Fruit fly (Drosophila melanogaster) whole organism, embryonic: ENCODE measurements around the gene Sys1.

Source experiments
- Bgb ChIP-seq: fragments of 200-800 bp; sonication (Bioruptor generic); IDR thresholded peaks from 2 replicates; pipeline ENCODE4 v1.3.6; 2022; ENCODE audit warnings: missing biosample characterization, missing genetic modification characterization; ENCODE audit not compliant: partially characterized antibody
- Bteb2 ChIP-seq: fragments of 200-800 bp; sonication (Bioruptor generic); optimal IDR thresholded peaks from 2 replicates; lab custom pipeline; 2016; ENCODE audit warnings: missing biosample characterization, missing genetic modification characterization
- CG10543 ChIP-seq: fragments of 200-800 bp; sonication (Bioruptor generic); optimal IDR thresholded peaks from 3 replicates; lab custom pipeline; 2017; ENCODE audit warnings: missing biosample characterization, mild to moderate bottlenecking, missing genetic modification characterization, moderate library complexity
- CG12299 ChIP-seq: fragments of 200-800 bp; sonication (Bioruptor generic); optimal IDR thresholded peaks from 2 replicates; lab custom pipeline; 2018; ENCODE audit warnings: missing biosample characterization, mild to moderate bottlenecking, missing genetic modification characterization
- CG13424 ChIP-seq: fragments of 200-800 bp; sonication (Bioruptor generic); optimal IDR thresholded peaks from 2 replicates; lab custom pipeline; 2019; ENCODE audit warnings: missing biosample characterization, mild to moderate bottlenecking, missing genetic modification characterization, moderate library complexity
- CG14965 ChIP-seq: fragments of 200-800 bp; sonication (Bioruptor generic); optimal IDR thresholded peaks from 2 replicates; lab custom pipeline; 2016; ENCODE audit warnings: missing biosample characterization, missing genetic modification characterization, borderline replicate concordance
- CG15269 ChIP-seq: fragments of 200-800 bp; sonication (Bioruptor generic); optimal IDR thresholded peaks from 2 replicates; lab custom pipeline; 2018; ENCODE audit warnings: missing biosample characterization, mild to moderate bottlenecking, missing genetic modification characterization, moderate library complexity
- CG17568 ChIP-seq: fragments of 200-800 bp; sonication (Bioruptor generic); optimal IDR thresholded peaks from 2 replicates; lab custom pipeline; 2018; ENCODE audit warnings: missing biosample characterization, mild to moderate bottlenecking, missing genetic modification characterization, moderate library complexity
- CG2712 ChIP-seq: fragments of 200-800 bp; optimal IDR thresholded peaks from 3 replicates; lab custom pipeline; 2019; ENCODE audit warnings: missing biosample characterization, mild to moderate bottlenecking, missing genetic modification characterization, moderate library complexity
- CG30020 ChIP-seq: fragments of 200-800 bp; optimal IDR thresholded peaks from 2 replicates; lab custom pipeline; 2019; ENCODE audit warnings: missing biosample characterization, mild to moderate bottlenecking, missing genetic modification characterization, moderate library complexity
- CG30403 ChIP-seq: fragments of 200-800 bp; sonication (Bioruptor generic); optimal IDR thresholded peaks from 3 replicates; lab custom pipeline; 2016; ENCODE audit warnings: missing biosample characterization, missing genetic modification characterization
- CG30431 ChIP-seq: fragments of 200-800 bp; sonication (Bioruptor generic); optimal IDR thresholded peaks from 2 replicates; lab custom pipeline; 2017; ENCODE audit warnings: missing biosample characterization, missing genetic modification characterization
- CG3065 ChIP-seq: fragments of 200-800 bp; sonication (Bioruptor generic); optimal IDR thresholded peaks from 2 replicates; lab custom pipeline; 2016; ENCODE audit warnings: missing biosample characterization, missing genetic modification characterization
- CG32767 ChIP-seq: fragments of 200-800 bp; sonication (Bioruptor generic); IDR thresholded peaks from 2 replicates; pipeline ENCODE4 v1.3.6; 2022; ENCODE audit warnings: missing biosample characterization, missing genetic modification characterization
- CG5245 ChIP-seq: fragments of 200-800 bp; sonication (Bioruptor generic); optimal IDR thresholded peaks from 3 replicates; lab custom pipeline; 2016; ENCODE audit warnings: missing biosample characterization, missing genetic modification characterization
- CG6689 ChIP-seq: fragments of 200-800 bp; sonication (Bioruptor generic); IDR thresholded peaks from 2 replicates; pipeline ENCODE4 v1.3.6; 2022; ENCODE audit warnings: missing biosample characterization, missing genetic modification characterization
- CHES-1-like ChIP-seq: fragments of 200-800 bp; sonication (Bioruptor generic); optimal IDR thresholded peaks from 2 replicates; lab custom pipeline; 2016; ENCODE audit warnings: missing biosample characterization, missing genetic modification characterization
- CrebB ChIP-seq: fragments of 200-800 bp; sonication (Bioruptor generic); optimal IDR thresholded peaks from 3 replicates; lab custom pipeline; 2018; ENCODE audit warnings: missing biosample characterization, mild to moderate bottlenecking, missing genetic modification characterization
- D19A ChIP-seq: fragments of 200-800 bp; optimal IDR thresholded peaks from 3 replicates; lab custom pipeline; 2019; ENCODE audit warnings: missing biosample characterization, mild to moderate bottlenecking, missing genetic modification characterization, moderate library complexity
- Dad ChIP-seq: fragments of 200-800 bp; sonication (Bioruptor generic); optimal IDR thresholded peaks from 3 replicates; lab custom pipeline; 2016; ENCODE audit warnings: missing biosample characterization, missing genetic modification characterization
- Deaf1 ChIP-seq: fragments of 200-800 bp; optimal IDR thresholded peaks from 3 replicates; lab custom pipeline; 2019; ENCODE audit warnings: missing biosample characterization, mild to moderate bottlenecking, missing genetic modification characterization, moderate library complexity
- Dll ChIP-seq: fragments of 200-800 bp; sonication (Bioruptor generic); IDR thresholded peaks from 4 replicates; pipeline ENCODE4 v1.3.6; 2022; ENCODE audit warnings: missing biosample characterization, missing genetic modification characterization; ENCODE audit not compliant: partially characterized antibody
- Drgx ChIP-seq: fragments of 200-800 bp; sonication (Bioruptor generic); IDR thresholded peaks from 2 replicates; pipeline ENCODE4 v1.3.6; 2022; ENCODE audit warnings: missing biosample characterization, missing genetic modification characterization
- E2f2 ChIP-seq: fragments of 200-800 bp; sonication (Bioruptor generic); IDR thresholded peaks from 2 replicates; pipeline ENCODE4 v1.3.6; 2022; ENCODE audit warnings: missing biosample characterization, missing genetic modification characterization
- Eip74EF ChIP-seq, 2 experiments: fragments of 200-800 bp in 1 of 2; fragments of >200 bp in 1 of 2; sonication (Bioruptor generic) in 1 of 2; optimal IDR thresholded peaks; 2 replicates each; lab custom pipeline; 2017 to 2019; ENCODE audit warnings: missing biosample characterization in 2 of 2, missing genetic modification characterization in 2 of 2, mild to moderate bottlenecking in 1 of 2, moderate library complexity in 1 of 2
- H2.0 ChIP-seq: fragments of 200-800 bp; sonication (Bioruptor generic); IDR thresholded peaks from 2 replicates; pipeline ENCODE4 v1.3.6; 2022; ENCODE audit warnings: missing biosample characterization, missing genetic modification characterization
- Jarid2 ChIP-seq: fragments of 200-800 bp; sonication (Bioruptor generic); optimal IDR thresholded peaks from 3 replicates; lab custom pipeline; 2017; ENCODE audit warnings: mild to moderate bottlenecking, missing biosample characterization, missing genetic modification reagents, missing genetic modification characterization
- Mes4 ChIP-seq: fragments of 200-800 bp; sonication (Bioruptor generic); optimal IDR thresholded peaks from 2 replicates; lab custom pipeline; 2016; ENCODE audit warnings: missing biosample characterization, missing genetic modification characterization
- ac ChIP-seq: fragments of 200-800 bp; sonication (Bioruptor generic); optimal IDR thresholded peaks from 3 replicates; lab custom pipeline; 2017; ENCODE audit warnings: missing biosample characterization, mild to moderate bottlenecking, missing genetic modification characterization
- ap ChIP-seq: fragments of 200-800 bp; sonication (Bioruptor generic); IDR thresholded peaks from 2 replicates; pipeline ENCODE4 v1.3.6; 2022; ENCODE audit warnings: missing biosample characterization, missing genetic modification characterization
- bowl ChIP-seq: fragments of 200-800 bp; sonication (Bioruptor generic); IDR thresholded peaks from 2 replicates; pipeline ENCODE4 v1.3.6; 2022; ENCODE audit warnings: missing biosample characterization, missing genetic modification characterization
- chm ChIP-seq: fragments of 200-800 bp; sonication (Bioruptor generic); IDR thresholded peaks from 2 replicates; pipeline ENCODE4 v1.3.6; 2022; ENCODE audit warnings: missing biosample characterization, missing genetic modification characterization
- croc ChIP-seq: fragments of 200-800 bp; sonication (Bioruptor generic); conservative IDR thresholded peaks from 3 replicates; pipeline ENCODE4 v1.3.6; 2022; ENCODE audit warnings: missing biosample characterization, missing genetic modification characterization
- da ChIP-seq: fragments of 200-800 bp; sonication (Bioruptor generic); optimal IDR thresholded peaks from 2 replicates; lab custom pipeline; 2016; ENCODE audit warnings: missing biosample characterization, missing genetic modification characterization
- dpn ChIP-seq, 2 experiments: fragments of 200-800 bp; sonication (Bioruptor generic); optimal IDR thresholded peaks; 3 replicates each; lab custom pipeline; 2016; ENCODE audit warnings: missing biosample characterization in 2 of 2, missing genetic modification characterization in 2 of 2
- esg ChIP-seq: fragments of 200-800 bp; sonication (Bioruptor generic); conservative IDR thresholded peaks from 2 replicates; pipeline ENCODE4 v1.3.6; 2022; ENCODE audit warnings: missing biosample characterization, missing genetic modification characterization
- eve ChIP-seq, 2 experiments: fragments of >200 bp; optimal IDR thresholded peaks; 2 replicates each; lab custom pipeline; 2017; ENCODE audit warnings: missing biosample characterization in 2 of 2, missing genetic modification characterization in 2 of 2
- h ChIP-seq: fragments of >200 bp; optimal IDR thresholded peaks from 2 replicates; lab custom pipeline; 2017
- ken ChIP-seq: fragments of 200-800 bp; sonication (Bioruptor generic); IDR thresholded peaks from 3 replicates; pipeline ENCODE4 v1.3.6; 2022; ENCODE audit warnings: missing biosample characterization, missing genetic modification characterization
- lilli ChIP-seq: fragments of 200-800 bp; sonication (Bioruptor generic); optimal IDR thresholded peaks from 3 replicates; lab custom pipeline; 2016; ENCODE audit warnings: missing biosample characterization, missing genetic modification characterization
- otp ChIP-seq: fragments of 200-800 bp; sonication (Bioruptor generic); IDR thresholded peaks from 3 replicates; pipeline ENCODE4, ENCODE4 v1.3.6; 2022; ENCODE audit warnings: missing biosample characterization, missing genetic modification characterization
- prd ChIP-seq, 3 experiments: fragments of >200 bp in 2 of 3; fragments of 200-800 bp in 1 of 3; sonication (Bioruptor generic) in 1 of 3; optimal IDR thresholded peaks in 2 of 3; IDR thresholded peaks in 1 of 3; 2 replicates in 2 of 3; 3 replicates in 1 of 3; pipeline versions ENCODE4 v1.3.6 to Lab custom; 2017 to 2022; ENCODE audit warnings: missing biosample characterization in 1 of 3, missing genetic modification characterization in 1 of 3
- ranshi ChIP-seq: fragments of 200-800 bp; sonication (Bioruptor generic); IDR thresholded peaks from 2 replicates; pipeline ENCODE4 v1.3.6; 2022; ENCODE audit warnings: missing biosample characterization, missing genetic modification characterization
- ro ChIP-seq: fragments of 200-800 bp; sonication (Bioruptor generic); IDR thresholded peaks from 2 replicates; pipeline ENCODE4 v1.3.6; 2022; ENCODE audit warnings: missing biosample characterization, missing genetic modification characterization
- slp2 ChIP-seq: fragments of 200-800 bp; sonication (Bioruptor generic); optimal IDR thresholded peaks from 2 replicates; lab custom pipeline; 2016; ENCODE audit warnings: missing biosample characterization, missing genetic modification characterization
- sqz ChIP-seq: fragments of 200-800 bp; sonication (Bioruptor generic); optimal IDR thresholded peaks from 3 replicates; lab custom pipeline; 2018; ENCODE audit warnings: missing biosample characterization, mild to moderate bottlenecking, missing genetic modification characterization
- tll ChIP-seq, 2 experiments: fragments of 200-800 bp in 1 of 2; fragments of >200 bp in 1 of 2; sonication (Bioruptor generic) in 1 of 2; optimal IDR thresholded peaks; 2 replicates each; lab custom pipeline; 2017 to 2019; ENCODE audit warnings: missing biosample characterization in 2 of 2, missing genetic modification characterization in 2 of 2, mild to moderate bottlenecking in 1 of 2, moderate library complexity in 1 of 2
- ttk ChIP-seq: fragments of 200-800 bp; sonication (Bioruptor generic); IDR thresholded peaks from 2 replicates; pipeline ENCODE4 v2.1.2; 2022; ENCODE audit warnings: missing biosample characterization, missing genetic modification characterization
- vnd ChIP-seq: fragments of 200-800 bp; sonication (Bioruptor generic); IDR thresholded peaks from 3 replicates; pipeline ENCODE4 v1.3.6; 2022; ENCODE audit warnings: missing biosample characterization, missing genetic modification characterization; ENCODE audit not compliant: partially characterized antibody

The Sys1 gene

DNA sequence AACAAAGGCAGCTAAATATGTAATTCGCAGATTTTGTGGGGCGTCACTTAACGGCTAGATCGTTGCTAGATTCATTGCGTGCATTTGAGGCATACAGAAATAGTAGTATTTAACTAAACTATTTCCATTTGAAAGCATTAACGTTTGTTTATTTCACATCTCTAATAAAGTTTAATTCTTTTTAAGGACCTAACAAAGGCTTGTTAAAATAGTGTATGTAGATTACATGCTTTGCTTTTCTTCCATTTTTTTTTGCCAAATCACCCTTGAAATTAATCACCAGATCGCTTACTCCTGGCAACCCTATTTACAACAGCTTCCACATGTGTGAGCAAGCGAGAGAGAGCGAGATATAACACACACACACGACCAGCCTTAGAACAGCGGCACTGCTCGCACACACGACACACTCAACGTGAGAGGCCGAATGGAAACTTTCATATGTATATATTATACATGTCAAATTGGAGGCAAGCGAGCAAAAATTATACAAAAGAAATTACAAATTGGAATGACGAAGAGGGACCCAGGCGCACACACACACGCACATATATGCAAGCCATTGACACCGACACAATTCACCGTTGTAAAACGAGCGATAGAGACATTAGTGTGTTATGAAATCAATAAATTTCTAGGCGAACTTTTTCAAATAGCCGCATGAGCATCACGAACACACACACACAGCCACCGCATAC lies 6.7 kb downstream of the Sys1 start (continued):
- peak; percentile 69 for TF ChIP-seq CG12299
- no peak for TF ChIP-seq CG30431 (GFP tag; lab: Kevin White, UChicago)
- TF ChIP-seq Jarid2 (GFP tag; lab: Kevin White, UChicago), result no peak
- TF ChIP-seq Dad (GFP tag; lab: Kevin White, UChicago), result no peak
- TF ChIP-seq eve (GFP tag; optimal IDR thresholded peaks at IDR 0.05; lab: Kevin White, UChicago), result no peak
- TF ChIP-seq CG2712 (tag; lab: Kevin White, UChicago), result peak; percentile 51
- TF ChIP-seq CG30020 (tag; lab: Kevin White, UChicago), result no peak
- peak; percentile 32; the same call in 1 of the 2 replicates for TF ChIP-seq Bgb (GFP tag; lab: Robert Waterston, UW)
- TF ChIP-seq CrebB (tag; lab: Kevin White, UChicago), result no peak
- TF ChIP-seq Deaf1 (tag; lab: Kevin White, UChicago), result peak; percentile 76
- TF ChIP-seq otp, result peak; percentile 37; the same call in 1 of the 3 replicates
- TF ChIP-seq H2.0 (GFP tag; lab: Robert Waterston, UW), result no peak
- peak; percentile 36 to 57 for TF ChIP-seq dpn (GFP tag; optimal IDR thresholded peaks at IDR 0.05; lab: Kevin White, UChicago)
- TF ChIP-seq ken (GFP tag; lab: Robert Waterston, UW), result 0 out of 3 replicates have a peak, but pooled peaks have one; percentile 18
- TF ChIP-seq D19A (tag; lab: Kevin White, UChicago), result peak; percentile 66
- no peak for TF ChIP-seq h (lab: Kevin White, UChicago)
- TF ChIP-seq CG30403, result peak; percentile 65
- TF ChIP-seq chm (GFP tag; lab: Robert Waterston, UW), result peak; percentile 72
- TF ChIP-seq CG3065 (GFP tag; lab: Kevin White, UChicago), result no peak
- TF ChIP-seq Bteb2 (GFP tag; lab: Kevin White, UChicago), result peak; percentile 34
- peak; percentile 69 for TF ChIP-seq CG6689 (GFP tag; lab: Robert Waterston, UW)
- peak in 1 of 2 experiments; percentile 32 for TF ChIP-seq Eip74EF (GFP tag; optimal IDR thresholded peaks at IDR 0.05; lab: Kevin White, UChicago)
- peak; percentile 28; the same call in 1 of the 2 replicates for TF ChIP-seq ttk (GFP tag; lab: Robert Waterston, UW)
- no peak for TF ChIP-seq ro (GFP tag; lab: Robert Waterston, UW)
- peak; percentile 67 for TF ChIP-seq CG13424 (tag; lab: Kevin White, UChicago)
- TF ChIP-seq ac (GFP tag; lab: Kevin White, UChicago), result no peak
- peak; percentile 69 for TF ChIP-seq lilli (GFP tag; lab: Kevin White, UChicago)
- no peak for TF ChIP-seq vnd
- TF ChIP-seq CG17568 (GFP tag; lab: Kevin White, UChicago), result no peak
- TF ChIP-seq CG5245, result peak; percentile 42
- TF ChIP-seq ranshi (GFP tag; lab: Robert Waterston, UW), result 0 out of 2 replicates have a peak, but pooled peaks have one; percentile 9
- no peak for TF ChIP-seq Dll (GFP tag; lab: Robert Waterston, UW)
- TF ChIP-seq CG10543 (GFP tag; lab: Kevin White, UChicago), result peak; percentile 79
- TF ChIP-seq tll (GFP tag; optimal IDR thresholded peaks at IDR 0.05; lab: Kevin White, UChicago), result no peak
- TF ChIP-seq ap (GFP tag; lab: Robert Waterston, UW), result no peak
- TF ChIP-seq sqz (GFP tag; lab: Kevin White, UChicago), result peak; percentile 78
- no peak for TF ChIP-seq CG14965 (GFP tag; lab: Kevin White, UChicago)
- no peak for TF ChIP-seq slp2
- peak; percentile 61 for TF ChIP-seq CHES-1-like (GFP tag; lab: Kevin White, UChicago)
- TF ChIP-seq croc (GFP tag; lab: Robert Waterston, UW), result no peak
- TF ChIP-seq prd (optimal IDR thresholded peaks at IDR 0.05; lab: Kevin White, UChicago), result no peak
- peak; percentile 52; the same call in 2 of the 3 replicates for TF ChIP-seq prd (GFP tag; IDR thresholded peaks at IDR 0.05; lab: Robert Waterston, UW)
- no peak for TF ChIP-seq da (GFP tag; lab: Kevin White, UChicago)
- no peak for TF ChIP-seq bowl (GFP tag; lab: Robert Waterston, UW)
- TF ChIP-seq CG32767 (GFP tag; lab: Robert Waterston, UW), result peak; percentile 70
- TF ChIP-seq E2f2 (GFP tag; lab: Robert Waterston, UW), result peak; percentile 24; the same call in 1 of the 2 replicates
- no peak for TF ChIP-seq Mes4 (GFP tag; lab: Kevin White, UChicago)
- TF ChIP-seq CG15269 (tag; lab: Kevin White, UChicago), result peak; percentile 72
- peak; percentile 28; the same call in 1 of the 2 replicates for TF ChIP-seq esg
- peak; percentile 63 for TF ChIP-seq Drgx (GFP tag; lab: Robert Waterston, UW)
